Worm (Caenorhabditis elegans): Measurements from ENCODE around the gene F53C11.4.

DNA sequence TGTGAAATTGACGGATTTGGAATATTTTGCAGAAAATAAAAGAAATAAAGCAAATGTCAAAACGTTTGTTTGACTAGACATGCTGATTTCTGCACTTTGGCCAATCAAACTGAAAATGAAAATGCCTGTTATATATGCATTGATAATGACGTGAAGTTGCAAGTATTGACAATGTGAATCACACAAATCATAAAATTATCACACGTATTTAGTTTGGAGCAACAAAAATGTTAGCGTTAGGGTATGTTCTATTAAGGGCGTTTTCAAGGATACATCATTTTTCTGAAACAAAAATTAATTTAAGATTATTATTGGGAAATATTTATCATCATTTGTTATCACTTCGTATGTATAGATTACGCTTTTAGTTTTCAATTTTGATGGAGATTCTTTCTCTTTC lies 35.3 kb downstream of the F53C11.4 start, which contains the start of gene cld-9:
- TF ChIP-seq unc-62 (GFP tag; optimal IDR thresholded peaks at IDR 0.05) (no peak), egl-27 (tag; optimal IDR thresholded peaks at IDR 0.05) (no peak), aly-2 (tag; optimal IDR thresholded peaks at IDR 0.05) (no peak)

All from whole organism, L3 larva.